Worm (Caenorhabditis elegans) whole organism, L4/young adult: ENCODE measurements around the gene srd-20.

Experiments
- dao-5 ChIP-seq: sonication (generic microtip); optimal IDR thresholded peaks from 2 replicates; lab custom pipeline; 2016; ENCODE audit warnings: missing genotype, missing genetic modification characterization, moderate library complexity, missing compliant biosample characterization
- him-1 ChIP-seq: sonication (generic microtip); optimal IDR thresholded peaks from 2 replicates; lab custom pipeline; 2016; ENCODE audit warnings: missing genotype, missing genetic modification reagents, missing genetic modification characterization, missing compliant biosample characterization

DNA sequence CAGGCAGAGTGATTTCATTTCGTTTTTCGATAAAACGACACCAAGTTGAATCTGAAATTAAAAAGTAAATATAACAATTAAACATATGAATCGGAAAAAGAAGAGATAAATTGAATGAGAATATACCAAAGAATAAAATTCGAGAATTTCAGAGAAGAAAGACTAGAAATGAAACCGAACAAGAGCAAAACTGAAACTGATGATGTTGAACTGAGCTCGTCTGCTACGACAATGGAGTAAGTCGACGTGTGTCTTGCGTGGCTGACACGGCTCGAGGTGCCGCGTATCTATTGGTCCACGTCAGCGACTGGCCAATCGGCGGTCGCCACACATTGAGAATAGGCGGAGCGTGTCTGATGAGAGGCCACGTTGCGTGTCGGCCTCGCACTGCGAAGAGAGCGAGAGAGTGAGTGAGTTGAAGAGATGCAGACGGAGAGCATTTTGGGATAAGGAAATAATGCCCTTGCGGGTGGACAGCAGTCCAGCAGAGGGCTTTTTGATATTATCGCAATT is 45.2 kb downstream of the srd-20 start, which contains the start of gene crt-1:
- TF ChIP-seq dao-5 (tag; lab: Kevin White, UChicago) (no peak), him-1 (tag; lab: Kevin White, UChicago) (peak; percentile 63)
